Worm (Caenorhabditis elegans): ENCODE results near the gene srt-36.
"Not testable (repeated sequence)": the region's sequence is repeated elsewhere in the genome, so short reads cannot be mapped to it uniquely, and the experiment has no call there.

srt-36 gene

ce11 chrV:4298579-4298978 is 30.5 kb upstream of the srt-36 start, which contains the start of gene ZC132.11:
Gene ZC132.11 (minus strand): TSS chrV:4298679.
- TF ChIP-seq lin-11 (tag; optimal IDR thresholded peaks at IDR 0.05), result no peak
- TF ChIP-seq nhr-25 (tag; optimal IDR thresholded peaks at IDR 0.05), result no peak
- TF ChIP-seq mbf-1 (tag; optimal IDR thresholded peaks at IDR 0.05), result no peak
- no peak for TF ChIP-seq mab-5 (tag; optimal IDR thresholded peaks at IDR 0.05)
- TF ChIP-seq ama-1 (optimal IDR thresholded peaks at IDR 0.05), result no peak
- TF ChIP-seq nhr-11 (tag; optimal IDR thresholded peaks at IDR 0.05), result no peak

ce11 chrV:4295920-4296319 is 27.8 kb upstream of the srt-36 start, which contains the start of gene F47D2.11:
Gene F47D2.11 (minus strand): TSS chrV:4296020.
- no peak for TF ChIP-seq ceh-82 (tag; optimal IDR thresholded peaks at IDR 0.05)
- TF ChIP-seq sma-3 (GFP tag; optimal IDR thresholded peaks at IDR 0.05), result no peak
- TF ChIP-seq unc-55 (GFP tag; optimal IDR thresholded peaks at IDR 0.05), result no peak
- TF ChIP-seq mbf-1 (tag; optimal IDR thresholded peaks at IDR 0.05), result no peak

ce11 chrV:4293425-4293824 is 25.3 kb upstream of the srt-36 start, which contains the start of gene srh-194:
Gene srh-194 (minus strand): TSS chrV:4293525.
- TF ChIP-seq skn-1, nhr-25, elt-1 (tag; optimal IDR thresholded peaks at IDR 0.05): not testable (repeated sequence)

DNA sequence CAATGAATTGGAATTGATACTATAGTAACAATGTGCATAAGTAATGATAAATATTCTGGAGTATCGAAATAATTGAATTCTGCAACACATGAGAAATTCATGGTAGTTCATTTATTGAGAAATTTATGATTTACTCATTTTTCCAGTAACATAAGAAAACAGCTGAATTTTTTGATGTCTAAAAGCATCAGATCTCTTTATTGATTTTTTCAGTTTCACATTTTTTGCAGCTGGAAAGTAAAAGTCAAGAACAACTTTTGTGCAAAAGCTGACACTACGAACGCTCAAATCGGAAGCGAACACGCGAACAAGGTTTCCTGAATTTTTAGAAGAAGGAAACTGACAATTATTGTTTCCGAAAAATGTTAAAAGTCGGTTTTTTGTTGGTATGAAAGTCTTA is 22.0 kb upstream of the srt-36 start, which contains the start of gene srh-193:
TSS of gene srh-193 (minus strand) at position 101 of the 400 bp plus-strand sequence.
- TF ChIP-seq nhr-129, C34F6.9, dmd-4 (tag; optimal IDR thresholded peaks at IDR 0.05): not testable (repeated sequence)

DNA sequence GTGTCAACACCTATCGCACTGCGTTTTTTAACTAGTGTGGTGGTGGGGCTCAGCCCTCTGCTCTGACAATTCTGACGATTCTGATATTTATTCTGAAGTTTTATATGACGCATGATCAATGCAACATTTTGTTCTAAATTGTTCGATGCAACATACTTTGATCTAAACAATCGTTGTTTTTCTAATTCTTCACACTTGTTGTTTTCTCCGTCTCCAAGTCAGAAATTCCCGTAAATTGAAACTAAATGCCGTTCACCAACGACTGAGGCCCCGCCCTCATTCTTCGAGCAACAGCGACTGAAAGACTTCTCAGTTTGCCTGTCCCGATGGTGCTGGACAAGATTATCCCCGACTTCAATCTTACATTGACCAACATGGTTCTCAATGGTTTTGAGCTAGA is 16.6 kb upstream of the srt-36 start, which contains the start of gene srt-19:
TSS of gene srt-19 (plus strand) at position 301 of the 400 bp plus-strand sequence.
- not testable (repeated sequence) for TF ChIP-seq nhr-25 (tag; optimal IDR thresholded peaks at IDR 0.05); ZK546.5 (tag; optimal IDR thresholded peaks at IDR 0.05); unc-62 (GFP tag; optimal IDR thresholded peaks at IDR 0.05)

ce11 chrV:4281699-4282098 is 13.6 kb upstream of the srt-36 start, which contains the start of gene srt-37:
Gene srt-37 (minus strand): TSS chrV:4281799.
- not testable (repeated sequence) for TF ChIP-seq R02D3.7, nhr-11, crh-2 (tag; optimal IDR thresholded peaks at IDR 0.05)

DNA sequence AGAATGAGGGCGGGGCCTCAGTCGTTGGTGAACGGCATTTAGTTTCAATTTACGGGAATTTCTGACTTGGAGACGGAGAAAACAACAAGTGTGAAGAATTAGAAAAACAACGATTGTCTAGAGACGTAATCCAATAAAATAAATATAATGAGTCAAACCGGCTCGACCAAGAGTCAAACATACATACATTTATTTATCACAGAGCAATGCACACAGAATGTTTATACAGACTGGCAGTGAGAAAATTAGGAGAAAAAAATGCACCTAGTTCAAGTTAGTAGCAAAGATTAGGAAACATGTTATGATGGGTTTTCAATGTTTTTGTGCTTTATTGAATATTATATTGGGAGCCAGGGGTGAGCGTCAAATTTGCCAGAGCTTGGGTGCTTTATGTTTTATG is 10.6 kb upstream of the srt-36 start, which contains the start of gene srt-20:
TSS of gene srt-20 (minus strand) at position 101 of the 400 bp plus-strand sequence.
- not testable (repeated sequence) for TF ChIP-seq sma-3 (GFP tag; optimal IDR thresholded peaks at IDR 0.05); mdl-1 (tag; optimal IDR thresholded peaks at IDR 0.05); ceh-82 (tag; optimal IDR thresholded peaks at IDR 0.05)

DNA sequence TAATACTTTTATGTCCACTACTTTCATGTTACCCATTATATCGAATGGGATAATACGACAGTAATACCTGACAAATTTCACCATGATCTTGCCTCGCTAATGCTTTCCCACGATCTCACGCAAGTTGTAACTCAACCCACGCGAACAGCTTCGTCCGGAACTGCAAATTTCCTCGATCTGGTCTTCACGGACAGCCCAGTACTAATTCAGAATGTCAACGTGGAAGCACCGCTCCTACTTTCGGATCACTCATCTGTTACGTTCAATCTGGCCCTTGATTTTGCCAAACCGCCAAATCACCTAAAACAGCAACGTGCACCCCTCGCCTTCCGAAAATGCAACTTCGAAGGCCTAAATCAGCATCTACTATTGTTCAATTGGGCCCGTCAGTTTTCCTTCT is 5.3 kb upstream of the srt-36 start:
- TF ChIP-seq sem-4 (tag; optimal IDR thresholded peaks at IDR 0.05) (no peak), nhr-6 (tag; optimal IDR thresholded peaks at IDR 0.05) (no peak), lsy-2 (tag; optimal IDR thresholded peaks at IDR 0.05) (no peak), ztf-4 (tag; optimal IDR thresholded peaks at IDR 0.05) (no peak), ceh-82 (tag; optimal IDR thresholded peaks at IDR 0.05) (no peak), egl-27 (tag; optimal IDR thresholded peaks at IDR 0.05) (no peak), aly-2 (tag; optimal IDR thresholded peaks at IDR 0.05) (no peak), zag-1 (tag; optimal IDR thresholded peaks at IDR 0.05) (no peak)

DNA sequence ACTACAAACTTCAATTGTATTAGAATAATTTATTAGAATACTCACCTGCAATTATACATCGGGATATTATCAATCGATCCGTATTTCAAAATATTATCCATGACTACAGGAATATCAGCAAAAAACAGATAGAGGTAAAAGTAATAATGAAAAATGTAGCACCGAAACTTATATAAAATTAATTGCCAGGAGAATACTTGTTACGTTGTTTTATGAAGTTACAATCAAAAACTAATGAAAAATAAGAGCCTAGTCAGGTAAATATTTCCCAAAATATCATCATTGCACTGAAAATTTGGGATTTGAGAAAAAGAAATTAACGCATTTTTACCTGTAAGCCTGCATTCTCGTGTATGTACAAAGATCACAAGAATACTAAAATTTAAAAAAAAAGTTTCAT is 3.1 kb upstream of the srt-36 start, which contains the start of gene srt-38:
TSS of gene srt-38 (minus strand) at position 101 of the 400 bp plus-strand sequence.
- TF ChIP-seq nhr-12, nhr-6, nhr-129 (tag; optimal IDR thresholded peaks at IDR 0.05): not testable (repeated sequence)
